Worm (Caenorhabditis elegans) whole organism, young adult: ENCODE results near the gene pvf-1.

Experiments
- efl-1 ChIP-seq: fragments of 150-350 bp; optimal IDR thresholded peaks from 2 replicates; lab custom pipeline; 2014; ENCODE audit warnings: missing biosample characterization, missing genetic modification reagents, missing genetic modification characterization
- lin-54 ChIP-seq: fragments of 200-800 bp; sonication (Bioruptor generic); optimal IDR thresholded peaks from 2 replicates; lab custom pipeline; 2018; ENCODE audit warnings: mild to moderate bottlenecking, missing genetic modification characterization, missing compliant biosample characterization
- lsl-1 ChIP-seq: fragments of 200-800 bp; sonication (Bioruptor generic); optimal IDR thresholded peaks from 2 replicates; lab custom pipeline; 2018; ENCODE audit warnings: mild to moderate bottlenecking, missing genetic modification characterization, moderate library complexity, missing compliant biosample characterization
- ztf-26 ChIP-seq: sonication (generic microtip); optimal IDR thresholded peaks from 2 replicates; lab custom pipeline; 2017; ENCODE audit warnings: missing genetic modification characterization, missing compliant biosample characterization

pvf-1 gene

DNA sequence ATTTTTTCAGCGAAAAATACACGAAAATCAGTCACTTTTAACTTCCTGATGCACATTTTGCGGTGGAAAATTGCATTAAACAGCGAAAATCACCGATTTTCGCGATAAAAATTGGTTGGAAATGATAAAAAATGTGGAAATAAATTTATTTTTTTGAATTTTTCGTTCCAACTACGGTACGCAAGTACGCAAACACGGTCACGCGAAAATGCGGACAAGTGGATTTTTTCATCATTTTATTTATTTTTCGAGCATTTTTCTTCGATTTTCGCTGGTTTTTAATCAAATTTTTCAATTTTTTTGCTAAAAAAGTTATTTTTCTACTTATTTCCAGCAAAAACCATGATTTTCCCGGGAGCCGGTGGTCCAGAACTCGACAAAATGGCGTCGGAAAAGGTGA is 46.6 kb downstream of the pvf-1 start, which contains the start of gene Y39A3CL.3:
Gene Y39A3CL.3 (plus strand): TSS at position 335 of the 400 bp plus-strand sequence.
- TF ChIP-seq lsl-1 (GFP tag; lab: Kevin White, UChicago): peak; percentile 62
- peak; percentile 35 for TF ChIP-seq lin-54 (GFP tag; lab: Kevin White, UChicago)
- TF ChIP-seq ztf-26 (tag; lab: Kevin White, UChicago): no peak
- peak; percentile 26 for TF ChIP-seq efl-1
